Worm (Caenorhabditis elegans) whole organism, early embryonic: ENCODE measurements around the gene igdb-3.

Experiments
- B0310.2 ChIP-seq: sonication (generic microtip); optimal IDR thresholded peaks from 2 replicates; lab custom pipeline; 2016; ENCODE audit warnings: mild to moderate bottlenecking, missing genetic modification characterization, missing compliant biosample characterization
- aly-1 ChIP-seq: sonication (generic microtip); optimal IDR thresholded peaks from 2 replicates; lab custom pipeline; 2016; ENCODE audit warnings: missing genetic modification characterization, missing compliant biosample characterization
- ama-1 ChIP-seq: fragments of 150-350 bp; optimal IDR thresholded peaks from 2 replicates; lab custom pipeline; 2014
- ceh-36 ChIP-seq: sonication (generic microtip); optimal IDR thresholded peaks from 2 replicates; lab custom pipeline; 2016; ENCODE audit warnings: missing genetic modification characterization, inconsistent platforms, missing compliant biosample characterization
- ets-7 ChIP-seq: sonication (generic microtip); optimal IDR thresholded peaks from 2 replicates; lab custom pipeline; 2016; ENCODE audit warnings: missing genotype, missing genetic modification characterization, missing compliant biosample characterization
- flt-1 ChIP-seq: fragments of 200-800 bp; sonication (Bioruptor generic); IDR thresholded peaks from 2 replicates; pipeline ENCODE4 v1.3.6; 2022; ENCODE audit warnings: missing genetic modification characterization, missing compliant biosample characterization
- hnd-1 ChIP-seq: sonication (generic microtip); optimal IDR thresholded peaks from 2 replicates; lab custom pipeline; 2016; ENCODE audit warnings: missing genetic modification characterization, missing compliant biosample characterization
- scrt-1 ChIP-seq: fragments of 200-800 bp; sonication (Bioruptor generic); IDR thresholded peaks from 2 replicates; pipeline ENCODE4 v1.3.6; 2022; ENCODE audit warnings: missing genetic modification characterization, missing compliant biosample characterization
- sea-1 ChIP-seq: fragments of 200-800 bp; sonication (Bioruptor generic); conservative IDR thresholded peaks from 2 replicates; pipeline ENCODE4 v1.3.6; 2022; ENCODE audit warnings: missing genetic modification characterization, missing compliant biosample characterization

DNA sequence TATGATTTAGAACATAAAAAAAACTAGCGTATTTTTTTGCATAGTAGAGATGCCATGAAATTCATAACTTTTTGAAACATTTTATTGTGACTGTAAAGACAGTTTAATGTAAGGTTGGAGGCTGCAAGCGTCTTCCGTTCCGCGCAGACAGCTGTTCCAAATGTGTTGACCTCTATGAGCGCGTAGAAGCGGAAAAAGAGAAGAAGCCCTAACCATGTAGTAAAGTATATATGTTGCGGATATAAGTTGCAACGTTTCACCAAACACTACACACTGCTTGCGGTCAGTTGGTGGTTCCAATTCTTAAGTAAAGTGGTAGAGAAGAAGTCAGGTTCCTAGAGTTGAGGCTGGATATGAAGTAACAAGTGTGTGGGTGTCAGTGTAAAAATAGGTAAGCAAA lies 3.4 kb downstream of the igdb-3 start:
- TF ChIP-seq hnd-1 (tag; lab: Kevin White, UChicago) (no peak), aly-1 (no peak), ceh-36 (tag; lab: Kevin White, UChicago) (no peak), ama-1 (lab: Kevin White, UChicago) (no peak), scrt-1 (GFP tag; lab: Robert Waterston, UW) (no peak), B0310.2 (tag; lab: Kevin White, UChicago) (no peak), sea-1 (GFP tag; lab: Robert Waterston, UW) (no peak), ets-7 (tag; lab: Kevin White, UChicago) (no peak), flt-1 (GFP tag; lab: Robert Waterston, UW) (no peak)
